Fruit fly (Drosophila melanogaster) whole organism, embryonic: ENCODE results near the gene CG9855.

ENCODE experiments used
- ATbp ChIP-seq: fragments of 200-800 bp; sonication (Bioruptor generic); optimal IDR thresholded peaks from 2 replicates; lab custom pipeline; 2017; ENCODE audit warnings: missing biosample characterization, mild to moderate bottlenecking, missing genetic modification characterization, missing genetic modification reagents
- CG1024 ChIP-seq: fragments of 200-800 bp; sonication (Bioruptor generic); IDR thresholded peaks from 2 replicates; pipeline ENCODE4 v1.3.6; 2022; ENCODE audit warnings: missing biosample characterization, missing genetic modification characterization
- CG10654 ChIP-seq: fragments of 200-800 bp; sonication (Bioruptor generic); optimal IDR thresholded peaks from 2 replicates; lab custom pipeline; 2016; ENCODE audit warnings: missing biosample characterization, missing genetic modification characterization
- CG11723 ChIP-seq: fragments of 200-800 bp; sonication (Bioruptor generic); optimal IDR thresholded peaks from 2 replicates; lab custom pipeline; 2017; ENCODE audit warnings: missing biosample characterization, mild to moderate bottlenecking, missing genetic modification characterization
- CG12391 ChIP-seq: fragments of 200-800 bp; sonication (Bioruptor generic); optimal IDR thresholded peaks from 3 replicates; lab custom pipeline; 2018; ENCODE audit warnings: missing biosample characterization, mild to moderate bottlenecking, missing genetic modification characterization, moderate library complexity
- CG13287 ChIP-seq: fragments of 200-800 bp; sonication (Bioruptor generic); IDR thresholded peaks from 2 replicates; pipeline ENCODE4 v1.3.6; 2022; ENCODE audit warnings: missing biosample characterization, missing genetic modification characterization; ENCODE audit not compliant: partially characterized antibody
- CG15514 ChIP-seq: fragments of 200-800 bp; sonication (Bioruptor generic); optimal IDR thresholded peaks from 3 replicates; lab custom pipeline; 2017; ENCODE audit warnings: missing biosample characterization, missing genetic modification characterization, mild to moderate bottlenecking, moderate library complexity, missing genetic modification reagents
- CG15601 ChIP-seq: fragments of 200-800 bp; sonication (Bioruptor generic); optimal IDR thresholded peaks from 3 replicates; lab custom pipeline; 2019; ENCODE audit warnings: missing biosample characterization, mild to moderate bottlenecking, missing genetic modification characterization, moderate library complexity
- CG16815 ChIP-seq: fragments of 200-800 bp; sonication (Bioruptor generic); optimal IDR thresholded peaks from 3 replicates; lab custom pipeline; 2017; ENCODE audit warnings: missing biosample characterization, mild to moderate bottlenecking, missing genetic modification characterization
- CG17359 ChIP-seq: fragments of 200-800 bp; sonication (Bioruptor generic); optimal IDR thresholded peaks from 3 replicates; lab custom pipeline; 2018; ENCODE audit warnings: missing biosample characterization, mild to moderate bottlenecking, missing genetic modification characterization, moderate library complexity
- CG17802 ChIP-seq: fragments of 200-800 bp; sonication (Bioruptor generic); optimal IDR thresholded peaks from 2 replicates; lab custom pipeline; 2018; ENCODE audit warnings: missing biosample characterization, mild to moderate bottlenecking, missing genetic modification characterization, moderate library complexity
- CG18764 ChIP-seq: fragments of 200-800 bp; sonication (Bioruptor generic); optimal IDR thresholded peaks from 3 replicates; lab custom pipeline; 2016; ENCODE audit warnings: missing biosample characterization, missing genetic modification characterization
- CG2678 ChIP-seq: fragments of 200-800 bp; sonication (Bioruptor generic); optimal IDR thresholded peaks from 3 replicates; lab custom pipeline; 2019; ENCODE audit warnings: missing biosample characterization, mild to moderate bottlenecking, missing genetic modification characterization, moderate library complexity
- CG2712 ChIP-seq: fragments of 200-800 bp; optimal IDR thresholded peaks from 3 replicates; lab custom pipeline; 2019; ENCODE audit warnings: missing biosample characterization, mild to moderate bottlenecking, missing genetic modification characterization, moderate library complexity
- CG31441 ChIP-seq: fragments of 200-800 bp; sonication (Bioruptor generic); IDR thresholded peaks from 2 replicates; pipeline ENCODE4 v1.3.6; 2022; ENCODE audit warnings: missing biosample characterization, missing genetic modification characterization
- CG34224 ChIP-seq: fragments of 200-800 bp; sonication (Bioruptor generic); IDR thresholded peaks from 3 replicates; pipeline ENCODE4 v1.3.6; 2022; ENCODE audit warnings: missing biosample characterization, missing genetic modification characterization; ENCODE audit not compliant: partially characterized antibody
- CG3995 ChIP-seq: fragments of 200-800 bp; sonication (Bioruptor generic); optimal IDR thresholded peaks from 3 replicates; lab custom pipeline; 2016; ENCODE audit warnings: missing biosample characterization, missing genetic modification characterization
- CG6272 ChIP-seq: fragments of 200-800 bp; sonication (Bioruptor generic); IDR thresholded peaks from 2 replicates; pipeline ENCODE4 v1.3.6; 2022; ENCODE audit warnings: missing biosample characterization, missing genetic modification characterization
- CG9437 ChIP-seq: fragments of 200-800 bp; sonication (Bioruptor generic); optimal IDR thresholded peaks from 2 replicates; lab custom pipeline; 2018; ENCODE audit warnings: missing biosample characterization, mild to moderate bottlenecking, missing genetic modification characterization
- CG9817 ChIP-seq: fragments of 200-800 bp; sonication (Bioruptor generic); optimal IDR thresholded peaks from 2 replicates; lab custom pipeline; 2018; ENCODE audit warnings: missing biosample characterization, mild to moderate bottlenecking, missing genetic modification characterization, moderate library complexity
- Hr3 ChIP-seq: fragments of 200-800 bp; sonication (Bioruptor generic); optimal IDR thresholded peaks from 3 replicates; lab custom pipeline; 2016; ENCODE audit warnings: missing biosample characterization, missing genetic modification characterization
- Lhr ChIP-seq: fragments of 200-800 bp; sonication (Bioruptor generic); optimal IDR thresholded peaks from 3 replicates; lab custom pipeline; 2017; ENCODE audit warnings: mild to moderate bottlenecking, missing biosample characterization, missing genetic modification reagents, missing genetic modification characterization
- MESR4 ChIP-seq: fragments of 200-800 bp; sonication (Bioruptor generic); optimal IDR thresholded peaks from 2 replicates; lab custom pipeline; 2018; ENCODE audit warnings: missing biosample characterization, mild to moderate bottlenecking, missing genetic modification characterization, moderate library complexity
- Mad ChIP-seq: fragments of 200-800 bp; sonication (Bioruptor generic); optimal IDR thresholded peaks from 2 replicates; lab custom pipeline; 2016; ENCODE audit warnings: missing biosample characterization, missing genetic modification characterization
- Nf-YB ChIP-seq: fragments of 200-800 bp; sonication (Bioruptor generic); optimal IDR thresholded peaks from 3 replicates; lab custom pipeline; 2019; ENCODE audit warnings: missing biosample characterization, mild to moderate bottlenecking, missing genetic modification characterization, moderate library complexity
- Ptx1 ChIP-seq: fragments of 200-800 bp; sonication (Bioruptor generic); IDR thresholded peaks from 2 replicates; pipeline ENCODE4 v1.3.6; 2022; ENCODE audit warnings: missing biosample characterization, missing genetic modification characterization
- Sin3A ChIP-seq: fragments of >200 bp; optimal IDR thresholded peaks from 2 replicates; lab custom pipeline; 2018
- Sox100B ChIP-seq: fragments of 200-800 bp; sonication (Bioruptor generic); optimal IDR thresholded peaks from 3 replicates; lab custom pipeline; 2018; ENCODE audit warnings: missing biosample characterization, mild to moderate bottlenecking, missing genetic modification characterization
- Spps ChIP-seq: fragments of 200-800 bp; sonication (Bioruptor generic); optimal IDR thresholded peaks from 2 replicates; lab custom pipeline; 2018; ENCODE audit warnings: missing biosample characterization, mild to moderate bottlenecking, missing genetic modification characterization
- Sry-β ChIP-seq: fragments of 200-800 bp; sonication (Bioruptor generic); optimal IDR thresholded peaks from 2 replicates; lab custom pipeline; 2018; ENCODE audit warnings: missing biosample characterization, mild to moderate bottlenecking, missing genetic modification characterization, moderate library complexity
- Ssrp ChIP-seq: fragments of 200-800 bp; sonication (Bioruptor generic); optimal IDR thresholded peaks from 2 replicates; lab custom pipeline; 2018; ENCODE audit warnings: missing biosample characterization, mild to moderate bottlenecking, missing genetic modification characterization, moderate library complexity
- crp ChIP-seq, 2 experiments: fragments of 200-800 bp; sonication (Bioruptor generic); optimal IDR thresholded peaks; 2 replicates in 1 of 2; 3 replicates in 1 of 2; lab custom pipeline; 2017; ENCODE audit warnings: missing biosample characterization in 2 of 2, missing genetic modification characterization in 2 of 2, mild to moderate bottlenecking in 1 of 2, moderate library complexity in 1 of 2
- dati ChIP-seq: fragments of 200-800 bp; sonication (Bioruptor generic); IDR thresholded peaks from 2 replicates; pipeline ENCODE4 v1.3.6; 2022; ENCODE audit warnings: missing biosample characterization, missing genetic modification characterization
- ewg ChIP-seq: fragments of 200-800 bp; sonication (Bioruptor generic); optimal IDR thresholded peaks from 3 replicates; lab custom pipeline; 2017; ENCODE audit warnings: mild to moderate bottlenecking, missing biosample characterization, missing genetic modification reagents, missing genetic modification characterization
- gcm2 ChIP-seq: fragments of 200-800 bp; sonication (Bioruptor generic); optimal IDR thresholded peaks from 2 replicates; lab custom pipeline; 2016; ENCODE audit warnings: missing biosample characterization, missing genetic modification characterization
- gem ChIP-seq: fragments of 200-800 bp; sonication (Bioruptor generic); optimal IDR thresholded peaks from 2 replicates; lab custom pipeline; 2019; ENCODE audit warnings: missing biosample characterization, mild to moderate bottlenecking, missing genetic modification characterization, moderate library complexity
- hbn ChIP-seq: fragments of 200-800 bp; sonication (Bioruptor generic); IDR thresholded peaks from 2 replicates; pipeline ENCODE4 v1.3.6; 2022; ENCODE audit warnings: missing biosample characterization, missing genetic modification characterization; ENCODE audit not compliant: partially characterized antibody
- hth ChIP-seq: fragments of >200 bp; optimal IDR thresholded peaks from 2 replicates; lab custom pipeline; 2017; ENCODE audit warnings: inconsistent platforms
- lilli ChIP-seq: fragments of 200-800 bp; sonication (Bioruptor generic); optimal IDR thresholded peaks from 3 replicates; lab custom pipeline; 2016; ENCODE audit warnings: missing biosample characterization, missing genetic modification characterization
- mld ChIP-seq: fragments of 200-800 bp; sonication (Bioruptor generic); IDR thresholded peaks from 3 replicates; pipeline ENCODE4 v1.3.6; 2022; ENCODE audit warnings: missing biosample characterization, missing genetic modification characterization; ENCODE audit not compliant: partially characterized antibody
- scrt ChIP-seq: fragments of 200-800 bp; sonication (Bioruptor generic); optimal IDR thresholded peaks from 2 replicates; lab custom pipeline; 2018; ENCODE audit warnings: missing biosample characterization, mild to moderate bottlenecking, missing genetic modification characterization, moderate library complexity
- sens ChIP-seq: fragments of 200-800 bp; sonication (Bioruptor generic); peaks from one replicate; lab custom pipeline; 2016; ENCODE audit warnings: missing biosample characterization, missing genetic modification characterization
- sens-2 ChIP-seq: fragments of 200-800 bp; sonication (Bioruptor generic); IDR thresholded peaks from 2 replicates; pipeline ENCODE4 v1.3.6; 2022; ENCODE audit warnings: missing biosample characterization, missing genetic modification characterization
- stc ChIP-seq: fragments of 200-800 bp; sonication (Bioruptor generic); IDR thresholded peaks from 2 replicates; pipeline ENCODE4 v1.3.6; 2022; ENCODE audit warnings: missing biosample characterization, missing genetic modification characterization
- trh ChIP-seq: fragments of 200-800 bp; sonication (Bioruptor generic); optimal IDR thresholded peaks from 2 replicates; lab custom pipeline; 2016; ENCODE audit warnings: missing biosample characterization, missing genetic modification characterization
- vvl ChIP-seq: fragments of 200-800 bp; sonication (Bioruptor generic); IDR thresholded peaks from 2 replicates; pipeline ENCODE4 v1.3.6; 2022; ENCODE audit warnings: missing biosample characterization, missing genetic modification characterization
- zen ChIP-seq: fragments of 200-800 bp; sonication (Bioruptor generic); optimal IDR thresholded peaks from 3 replicates; lab custom pipeline; 2018; ENCODE audit warnings: missing biosample characterization, mild to moderate bottlenecking, missing genetic modification characterization, moderate library complexity
- zen2 ChIP-seq: fragments of 200-800 bp; sonication (Bioruptor generic); IDR thresholded peaks from 3 replicates; pipeline ENCODE4 v1.3.6; 2022; ENCODE audit warnings: missing biosample characterization, missing genetic modification characterization; ENCODE audit not compliant: partially characterized antibody
- zfh2 ChIP-seq: fragments of 200-800 bp; sonication (Bioruptor generic); optimal IDR thresholded peaks from 2 replicates; lab custom pipeline; 2016; ENCODE audit warnings: missing biosample characterization, missing genetic modification characterization

Gene CG9855

DNA sequence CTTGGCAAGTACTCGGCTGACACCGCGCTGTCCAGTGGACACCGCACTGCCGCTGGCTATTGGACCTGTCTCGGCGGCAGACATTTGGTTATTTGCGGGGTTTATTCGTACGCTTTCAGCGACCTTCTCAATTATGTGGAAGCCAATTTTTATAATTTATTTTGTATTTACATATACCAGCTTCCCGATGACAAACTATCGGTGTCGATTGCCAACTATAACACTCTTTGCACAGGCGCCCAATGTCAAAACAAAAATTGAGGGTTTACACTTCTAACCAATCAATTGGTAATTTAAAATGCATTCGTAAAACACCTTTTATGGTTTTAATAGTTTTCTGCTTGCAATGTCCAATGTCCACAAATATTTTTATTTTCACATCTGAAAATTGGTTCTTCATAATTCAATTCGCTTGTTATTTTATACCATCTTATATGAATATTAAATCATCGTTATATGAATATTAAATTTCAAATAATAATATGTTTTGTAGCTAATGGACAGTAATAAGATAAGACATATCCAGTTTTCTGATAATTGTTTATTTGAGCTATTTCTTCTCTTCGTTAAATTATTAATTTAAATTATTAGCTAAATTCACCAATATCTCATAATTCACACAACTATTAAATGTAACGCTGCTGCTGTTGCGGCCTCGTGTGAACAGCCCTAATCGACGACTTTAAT is 2.3 kb upstream of the CG9855 start (continued):
- no peak; the same call in 1 of the 2 replicates for TF ChIP-seq CG6272
- peak; percentile 85 for TF ChIP-seq MESR4 (GFP tag; lab: Kevin White, UChicago)
- peak; percentile 14 for TF ChIP-seq Sry-β (GFP tag; lab: Kevin White, UChicago)
- TF ChIP-seq ewg (GFP tag; lab: Kevin White, UChicago), result peak; percentile 41
- peak; percentile 15 for TF ChIP-seq CG3995 (GFP tag; lab: Kevin White, UChicago)
- no peak for TF ChIP-seq hth
- no peak for TF ChIP-seq dati (GFP tag; lab: Robert Waterston, UW)
- peak; percentile 50 for TF ChIP-seq lilli (GFP tag; lab: Kevin White, UChicago)
- TF ChIP-seq Mad (GFP tag; lab: Kevin White, UChicago), result no peak
- TF ChIP-seq CG12391 (tag; lab: Kevin White, UChicago), result peak; percentile 48
- TF ChIP-seq zen2 (GFP tag; lab: Robert Waterston, UW), result no peak
- peak; percentile 35 for TF ChIP-seq Ssrp (tag; lab: Kevin White, UChicago)
- TF ChIP-seq CG10654 (GFP tag; lab: Kevin White, UChicago), result no peak
- no peak for TF ChIP-seq mld (GFP tag; lab: Robert Waterston, UW)
- no peak for TF ChIP-seq CG17359
- no peak for TF ChIP-seq stc (GFP tag; lab: Robert Waterston, UW)
- TF ChIP-seq CG31441, result peak; percentile 55; the same call in 1 of the 2 replicates
- peak; percentile 49 for TF ChIP-seq sens (GFP tag; lab: Kevin White, UChicago)
- 0 out of 2 replicates have a peak, but pooled peaks have one; percentile 46 for TF ChIP-seq hbn
- peak; percentile 5 for TF ChIP-seq CG9817 (tag; lab: Kevin White, UChicago)
- TF ChIP-seq Nf-YB (GFP tag; lab: Kevin White, UChicago), result no peak
- TF ChIP-seq crp (GFP tag; optimal IDR thresholded peaks at IDR 0.05; lab: Kevin White, UChicago), result peak in 1 of 2 experiments; percentile 64
- TF ChIP-seq gcm2 (GFP tag; lab: Kevin White, UChicago), result no peak
- peak; percentile 5 for TF ChIP-seq Lhr
- peak; percentile 38 for TF ChIP-seq CG9437
- no peak for TF ChIP-seq scrt (GFP tag; lab: Kevin White, UChicago)
- no peak for TF ChIP-seq Spps (tag; lab: Kevin White, UChicago)
- no peak for TF ChIP-seq trh (GFP tag; lab: Kevin White, UChicago)
- peak; percentile 15; the same call in 1 of the 2 replicates for TF ChIP-seq CG13287 (GFP tag; lab: Robert Waterston, UW)
- TF ChIP-seq CG15601 (tag; lab: Kevin White, UChicago), result peak; percentile 12
- TF ChIP-seq CG11723, result peak; percentile 85
- TF ChIP-seq CG18764, result peak; percentile 64
- no peak for TF ChIP-seq ATbp
- TF ChIP-seq zen (tag; lab: Kevin White, UChicago), result peak; percentile 22
- peak; percentile 12 for TF ChIP-seq zfh2 (GFP tag; lab: Kevin White, UChicago)
- 0 out of 2 replicates have a peak, but pooled peaks have one; percentile 21 for TF ChIP-seq Ptx1 (GFP tag; lab: Robert Waterston, UW)
- peak; percentile 43 for TF ChIP-seq CG2712 (tag; lab: Kevin White, UChicago)
- peak; percentile 63 for TF ChIP-seq vvl (GFP tag; lab: Robert Waterston, UW)
- TF ChIP-seq CG2678 (tag; lab: Kevin White, UChicago), result peak; percentile 21
- TF ChIP-seq CG17802 (tag; lab: Kevin White, UChicago), result peak; percentile 98
- peak; percentile 29 for TF ChIP-seq Sox100B (GFP tag; lab: Kevin White, UChicago)
- peak; percentile 41 for TF ChIP-seq gem
- peak; percentile 4 for TF ChIP-seq Sin3A (lab: Kevin White, UChicago)
- peak; percentile 10; the same call in 1 of the 3 replicates for TF ChIP-seq CG34224 (GFP tag; lab: Robert Waterston, UW)
- peak; percentile 1 for TF ChIP-seq CG15514 (GFP tag; lab: Kevin White, UChicago)
- no peak for TF ChIP-seq sens-2 (GFP tag; lab: Robert Waterston, UW)
- TF ChIP-seq CG16815 (GFP tag; lab: Kevin White, UChicago), result peak; percentile 40
- peak; percentile 39 for TF ChIP-seq Hr3 (GFP tag; lab: Kevin White, UChicago)
- peak; percentile 96 for TF ChIP-seq CG1024 (GFP tag; lab: Robert Waterston, UW)
